Worm (Caenorhabditis elegans) whole organism, early embryonic: Measurements from ENCODE around the gene T14B1.1.

Experiments used
- F13C5.2 ChIP-seq: sonication (generic microtip); optimal IDR thresholded peaks from 2 replicates; lab custom pipeline; 2017; ENCODE audit warnings: mild to moderate bottlenecking, missing genetic modification characterization, inconsistent platforms, missing compliant biosample characterization
- aly-1 ChIP-seq: sonication (generic microtip); optimal IDR thresholded peaks from 2 replicates; lab custom pipeline; 2016; ENCODE audit warnings: missing genetic modification characterization, missing compliant biosample characterization
- ama-1 ChIP-seq: fragments of 150-350 bp; optimal IDR thresholded peaks from 2 replicates; lab custom pipeline; 2014
- ceh-13 ChIP-seq: fragments of 200-800 bp; sonication (Bioruptor generic); optimal IDR thresholded peaks from 2 replicates; lab custom pipeline; 2018; ENCODE audit warnings: mild to moderate bottlenecking, missing genetic modification characterization, missing compliant biosample characterization
- ets-7 ChIP-seq: sonication (generic microtip); optimal IDR thresholded peaks from 2 replicates; lab custom pipeline; 2016; ENCODE audit warnings: missing genotype, missing genetic modification characterization, missing compliant biosample characterization
- flt-1 ChIP-seq: fragments of 200-800 bp; sonication (Bioruptor generic); IDR thresholded peaks from 2 replicates; pipeline ENCODE4 v1.3.6; 2022; ENCODE audit warnings: missing genetic modification characterization, missing compliant biosample characterization
- hmg-4 ChIP-seq: fragments of 200-800 bp; sonication (Bioruptor generic); optimal IDR thresholded peaks from 2 replicates; lab custom pipeline; 2018; ENCODE audit warnings: mild to moderate bottlenecking, missing genetic modification characterization, missing compliant biosample characterization
- hnd-1 ChIP-seq: sonication (generic microtip); optimal IDR thresholded peaks from 2 replicates; lab custom pipeline; 2016; ENCODE audit warnings: missing genetic modification characterization, missing compliant biosample characterization
- pes-1 ChIP-seq: fragments of 200-800 bp; sonication (Bioruptor generic); IDR thresholded peaks from 2 replicates; pipeline ENCODE4 v1.3.6; 2022; ENCODE audit warnings: missing genetic modification reagents, missing genetic modification characterization, missing compliant biosample characterization
- scrt-1 ChIP-seq: fragments of 200-800 bp; sonication (Bioruptor generic); IDR thresholded peaks from 2 replicates; pipeline ENCODE4 v1.3.6; 2022; ENCODE audit warnings: missing genetic modification characterization, missing compliant biosample characterization
- sea-1 ChIP-seq: fragments of 200-800 bp; sonication (Bioruptor generic); conservative IDR thresholded peaks from 2 replicates; pipeline ENCODE4 v1.3.6; 2022; ENCODE audit warnings: missing genetic modification characterization, missing compliant biosample characterization
- tbx-11 ChIP-seq: fragments of 200-800 bp; sonication (Bioruptor generic); IDR thresholded peaks from 2 replicates; pipeline ENCODE4 v1.3.6; 2022; ENCODE audit warnings: missing genetic modification characterization, missing compliant biosample characterization
- tbx-37 ChIP-seq: fragments of 200-800 bp; sonication (Bioruptor generic); conservative IDR thresholded peaks from 2 replicates; pipeline ENCODE4 v1.3.6; 2022; ENCODE audit warnings: missing genetic modification reagents, missing genetic modification characterization, missing compliant biosample characterization
- tra-4 ChIP-seq: sonication (generic microtip); optimal IDR thresholded peaks from 2 replicates; lab custom pipeline; 2017; ENCODE audit warnings: missing genetic modification characterization, missing compliant biosample characterization

DNA sequence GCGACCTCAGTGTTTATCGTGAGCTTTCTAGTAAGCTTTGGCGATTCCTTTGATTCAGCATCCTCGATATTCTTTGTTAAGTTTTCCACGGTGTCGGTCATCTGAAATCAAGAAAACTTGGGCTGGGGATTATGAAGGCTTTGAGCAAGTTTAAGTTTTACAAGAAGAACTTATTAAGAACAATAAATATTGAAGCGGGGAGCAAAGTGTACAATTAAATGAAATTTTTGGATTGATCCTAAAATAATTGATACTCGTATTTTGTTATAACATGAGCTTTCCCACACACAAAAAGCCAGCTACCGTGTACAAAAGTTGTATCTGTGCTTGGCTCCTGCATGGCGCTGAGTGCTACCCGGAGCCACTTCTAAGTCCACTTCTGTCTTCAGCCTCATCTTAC, 33.6 kb downstream of the T14B1.1 start, which contains the start of gene F34H10.3:
- no peak for TF ChIP-seq pes-1 (GFP tag; lab: Robert Waterston, UW)
- TF ChIP-seq ama-1 (lab: Kevin White, UChicago): no peak
- no peak for TF ChIP-seq tbx-11 (GFP tag; lab: Robert Waterston, UW)
- TF ChIP-seq tbx-37 (GFP tag; lab: Robert Waterston, UW): no peak
- no peak for TF ChIP-seq scrt-1 (GFP tag; lab: Robert Waterston, UW)
- TF ChIP-seq aly-1 (tag; lab: Kevin White, UChicago): no peak
- no peak for TF ChIP-seq ets-7
- no peak for TF ChIP-seq tra-4 (tag; lab: Kevin White, UChicago)
- TF ChIP-seq sea-1 (GFP tag; lab: Robert Waterston, UW): no peak
- TF ChIP-seq F13C5.2 (tag; lab: Kevin White, UChicago): no peak
- no peak for TF ChIP-seq hnd-1 (tag; lab: Kevin White, UChicago)
- TF ChIP-seq flt-1 (GFP tag; lab: Robert Waterston, UW): no peak
- TF ChIP-seq hmg-4: no peak
- no peak for TF ChIP-seq ceh-13 (GFP tag; lab: Kevin White, UChicago)
